Worm (Caenorhabditis elegans) whole organism, midembryonic: ENCODE results near the gene ZC204.17.

ENCODE experiments used
- T22C8.4 ChIP-seq: fragments of 200-800 bp; sonication (Bioruptor generic); IDR thresholded peaks from 2 replicates; pipeline ENCODE4 v1.3.6; 2022; ENCODE audit warnings: missing genetic modification characterization, missing compliant biosample characterization
- cog-1 ChIP-seq: sonication (generic microtip); optimal IDR thresholded peaks from 2 replicates; lab custom pipeline; 2016; ENCODE audit warnings: missing genetic modification characterization, missing compliant biosample characterization
- flt-1 ChIP-seq: fragments of 200-800 bp; sonication (Bioruptor generic); IDR thresholded peaks from 2 replicates; pipeline ENCODE4 v1.3.6; 2022; ENCODE audit warnings: missing genetic modification characterization, missing compliant biosample characterization
- klf-2 ChIP-seq: fragments of 200-800 bp; sonication (Bioruptor generic); conservative IDR thresholded peaks from 2 replicates; pipeline ENCODE4 v1.3.6; 2022; ENCODE audit warnings: missing genetic modification reagents, missing genetic modification characterization, missing compliant biosample characterization
- med-1 ChIP-seq: sonication (generic microtip); optimal IDR thresholded peaks from 2 replicates; lab custom pipeline; 2017; ENCODE audit warnings: missing genetic modification characterization, mild to moderate bottlenecking, missing compliant biosample characterization, antibody characterized with exemption, missing genetic modification reagents; ENCODE audit not compliant: insufficient read depth
- ref-1 ChIP-seq: fragments of 200-800 bp; sonication (Bioruptor generic); conservative IDR thresholded peaks from 2 replicates; pipeline ENCODE4 v1.3.6; 2022; ENCODE audit warnings: missing genetic modification reagents, missing genetic modification characterization, missing compliant biosample characterization
- tab-1 ChIP-seq: fragments of 200-800 bp; sonication (Bioruptor generic); IDR thresholded peaks from 2 replicates; pipeline ENCODE4 v1.3.6; 2022; ENCODE audit warnings: missing genetic modification characterization, missing compliant biosample characterization
- ztf-23 ChIP-seq: fragments of 200-800 bp; sonication (Bioruptor generic); IDR thresholded peaks from 2 replicates; pipeline ENCODE4 v1.3.6; 2022; ENCODE audit warnings: missing genetic modification reagents, missing genetic modification characterization, missing compliant biosample characterization
- ztf-29 ChIP-seq: fragments of 200-800 bp; sonication (Bioruptor generic); IDR thresholded peaks from 2 replicates; pipeline ENCODE4 v1.3.6; 2022; ENCODE audit warnings: missing genetic modification reagents, missing genetic modification characterization, missing compliant biosample characterization

The ZC204.17 gene

ce11 chrII:1625666-1626065 lies 20.4 kb downstream of the ZC204.17 start, which contains the start of gene C08E3.14:
Gene C08E3.14, plus strand, starts transcription at chrII:1625966.
- TF ChIP-seq ztf-29 (GFP tag; lab: Robert Waterston, UW), result no peak
- no peak for TF ChIP-seq cog-1 (tag; lab: Kevin White, UChicago)
- TF ChIP-seq ztf-23, result no peak
- TF ChIP-seq T22C8.4 (GFP tag; lab: Robert Waterston, UW), result no peak
- no peak for TF ChIP-seq med-1 (GFP tag; lab: Kevin White, UChicago)
- no peak for TF ChIP-seq tab-1 (GFP tag; lab: Robert Waterston, UW)
- TF ChIP-seq flt-1 (GFP tag; lab: Robert Waterston, UW), result no peak
- no peak for TF ChIP-seq klf-2 (GFP tag; lab: Robert Waterston, UW)
- TF ChIP-seq ref-1 (GFP tag; lab: Robert Waterston, UW), result no peak

ce11 chrII:1624572-1624971 lies 21.5 kb downstream of the ZC204.17 start, which contains the start of gene fbxa-160:
Gene fbxa-160, minus strand, starts transcription at chrII:1624672.
- no peak for TF ChIP-seq flt-1 (GFP tag; lab: Robert Waterston, UW)
- no peak for TF ChIP-seq ztf-23
- no peak for TF ChIP-seq med-1 (GFP tag; lab: Kevin White, UChicago)
- TF ChIP-seq klf-2 (GFP tag; lab: Robert Waterston, UW), result no peak
- TF ChIP-seq cog-1 (tag; lab: Kevin White, UChicago), result no peak
- no peak for TF ChIP-seq ztf-29 (GFP tag; lab: Robert Waterston, UW)
- no peak for TF ChIP-seq tab-1 (GFP tag; lab: Robert Waterston, UW)
- no peak for TF ChIP-seq T22C8.4 (GFP tag; lab: Robert Waterston, UW)
- TF ChIP-seq ref-1 (GFP tag; lab: Robert Waterston, UW), result no peak

ce11 chrII:1621795-1622194 lies 24.3 kb downstream of the ZC204.17 start:
- no peak for TF ChIP-seq flt-1 (GFP tag; lab: Robert Waterston, UW)
- TF ChIP-seq T22C8.4 (GFP tag; lab: Robert Waterston, UW), result no peak
- no peak for TF ChIP-seq med-1 (GFP tag; lab: Kevin White, UChicago)
- no peak for TF ChIP-seq cog-1 (tag; lab: Kevin White, UChicago)
- no peak for TF ChIP-seq tab-1 (GFP tag; lab: Robert Waterston, UW)
- TF ChIP-seq ztf-23, result no peak
- TF ChIP-seq ztf-29 (GFP tag; lab: Robert Waterston, UW), result no peak
- no peak for TF ChIP-seq ref-1 (GFP tag; lab: Robert Waterston, UW)
- no peak for TF ChIP-seq klf-2 (GFP tag; lab: Robert Waterston, UW)

ce11 chrII:1621180-1621579 lies 24.9 kb downstream of the ZC204.17 start, which contains the start of gene fbxa-158:
Gene fbxa-158, minus strand, starts transcription at chrII:1621280.
- TF ChIP-seq cog-1 (tag; lab: Kevin White, UChicago) (no peak), klf-2 (GFP tag; lab: Robert Waterston, UW) (no peak), ztf-23 (no peak), tab-1 (GFP tag; lab: Robert Waterston, UW) (no peak), ref-1 (GFP tag; lab: Robert Waterston, UW) (no peak), ztf-29 (GFP tag; lab: Robert Waterston, UW) (no peak), flt-1 (GFP tag; lab: Robert Waterston, UW) (no peak)

- TF ChIP-seq ref-1 (GFP tag; lab: Robert Waterston, UW), result no peak
- TF ChIP-seq klf-2 (GFP tag; lab: Robert Waterston, UW), result no peak
- no peak for TF ChIP-seq ztf-29 (GFP tag; lab: Robert Waterston, UW)
- no peak for TF ChIP-seq ztf-23
- TF ChIP-seq T22C8.4 (GFP tag; lab: Robert Waterston, UW), result no peak
- TF ChIP-seq cog-1 (tag; lab: Kevin White, UChicago), result no peak
- no peak for TF ChIP-seq flt-1 (GFP tag; lab: Robert Waterston, UW)
Observed at ce11 chrII:1618948-1619347, 27.2 kb downstream of the ZC204.17 start, which contains the start of gene fbxa-166. Gene fbxa-166, minus strand, starts transcription at chrII:1619048.

ce11 chrII:1616382-1616781 lies 29.7 kb downstream of the ZC204.17 start, which contains the start of gene fbxa-165:
Gene fbxa-165, minus strand, starts transcription at chrII:1616482.
- TF ChIP-seq cog-1 (tag; lab: Kevin White, UChicago), result no peak
- no peak for TF ChIP-seq flt-1 (GFP tag; lab: Robert Waterston, UW)
- no peak for TF ChIP-seq med-1 (GFP tag; lab: Kevin White, UChicago)
- TF ChIP-seq tab-1 (GFP tag; lab: Robert Waterston, UW), result no peak
- no peak for TF ChIP-seq ztf-29 (GFP tag; lab: Robert Waterston, UW)
- no peak for TF ChIP-seq klf-2 (GFP tag; lab: Robert Waterston, UW)
- TF ChIP-seq T22C8.4 (GFP tag; lab: Robert Waterston, UW), result no peak

- TF ChIP-seq tab-1 (GFP tag; lab: Robert Waterston, UW), result no peak
- TF ChIP-seq cog-1 (tag; lab: Kevin White, UChicago), result no peak
Observed at ce11 chrII:1613972-1614371, 32.1 kb downstream of the ZC204.17 start, which contains the start of gene fbxa-164. Gene fbxa-164, minus strand, starts transcription at chrII:1614072.

- no peak for TF ChIP-seq flt-1 (GFP tag; lab: Robert Waterston, UW)
- TF ChIP-seq T22C8.4 (GFP tag; lab: Robert Waterston, UW), result no peak
Observed at ce11 chrII:1610630-1611029, 35.5 kb downstream of the ZC204.17 start, which contains the start of gene fbxa-163. Gene fbxa-163, minus strand, starts transcription at chrII:1610730.

ce11 chrII:1608915-1609314 lies 37.2 kb downstream of the ZC204.17 start:
- TF ChIP-seq ztf-23 (no peak), flt-1 (GFP tag; lab: Robert Waterston, UW) (no peak), cog-1 (tag; lab: Kevin White, UChicago) (no peak), ztf-29 (GFP tag; lab: Robert Waterston, UW) (no peak), klf-2 (GFP tag; lab: Robert Waterston, UW) (no peak), med-1 (GFP tag; lab: Kevin White, UChicago) (no peak), tab-1 (GFP tag; lab: Robert Waterston, UW) (no peak), T22C8.4 (GFP tag; lab: Robert Waterston, UW) (no peak), ref-1 (GFP tag; lab: Robert Waterston, UW) (no peak)
